Fruit fly (Drosophila melanogaster): ENCODE measurements around the gene toc.

Gene toc

DNA sequence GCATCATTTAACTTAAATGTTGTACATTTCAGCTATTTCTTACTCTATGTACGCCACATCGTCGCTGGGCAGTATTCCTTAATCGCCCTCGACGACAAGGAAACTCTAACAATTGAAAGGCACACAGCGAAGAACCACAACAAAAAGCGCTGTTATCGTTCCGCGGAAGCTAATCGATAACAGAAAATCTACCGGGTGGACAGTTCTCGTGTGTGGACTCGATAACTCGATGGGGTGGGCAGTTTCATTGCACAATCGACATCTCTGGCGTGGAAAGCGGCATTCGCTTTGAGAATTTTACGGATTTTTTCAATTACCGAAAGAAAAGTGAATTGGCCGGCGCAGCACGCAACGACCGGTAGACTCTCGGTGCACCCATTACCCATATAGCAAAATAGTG lies 121.6 kb downstream of the toc start, which contains the start of the genes alpha4GT1 and Prp40 (continued):
- peak; percentile 89 for TF ChIP-seq bbx (GFP tag; IDR thresholded peaks at IDR 0.05; ENCODE audit: partially characterized antibody)
- peak; percentile 79 for TF ChIP-seq Dll (GFP tag; IDR thresholded peaks at IDR 0.05; ENCODE audit: partially characterized antibody)
- TF ChIP-seq CG12659 (GFP tag; optimal IDR thresholded peaks at IDR 0.05), result peak; percentile 54
- TF ChIP-seq CG34422 (GFP tag; IDR thresholded peaks at IDR 0.05), result peak; percentile 31; the same call in 1 of the 3 replicates
- TF ChIP-seq CG7963 (GFP tag; IDR thresholded peaks at IDR 0.05; ENCODE audit: partially characterized antibody), result peak; percentile 90
- peak; percentile 85 for TF ChIP-seq Opbp (GFP tag; IDR thresholded peaks at IDR 0.05; ENCODE audit: partially characterized antibody)
- peak; percentile 70 for TF ChIP-seq CG6254 (GFP tag; optimal IDR thresholded peaks at IDR 0.05)
- TF ChIP-seq CG4360 (GFP tag; IDR thresholded peaks at IDR 0.05), result peak; percentile 77; the same call in 1 of the 2 replicates
- peak; percentile 79; the same call in 2 of the 3 replicates for TF ChIP-seq hb (GFP tag; IDR thresholded peaks at IDR 0.05; ENCODE audit: partially characterized antibody)
- TF ChIP-seq Bgb (GFP tag; IDR thresholded peaks at IDR 0.05; ENCODE audit: partially characterized antibody), result peak; percentile 91
- TF ChIP-seq CG15514 (GFP tag; optimal IDR thresholded peaks at IDR 0.05), result peak; percentile 91
- peak; percentile 67; the same call in 2 of the 3 replicates for TF ChIP-seq knrl (GFP tag; IDR thresholded peaks at IDR 0.05; ENCODE audit: partially characterized antibody)
- peak; percentile 99 for TF ChIP-seq trem (tag; optimal IDR thresholded peaks at IDR 0.05)
- no peak for TF ChIP-seq lbe (GFP tag; optimal IDR thresholded peaks at IDR 0.05)
- TF ChIP-seq zen (tag; optimal IDR thresholded peaks at IDR 0.05), result no peak
- TF ChIP-seq unc-4 (GFP tag; IDR thresholded peaks at IDR 0.05; ENCODE audit: partially characterized antibody), result peak; percentile 65
- TF ChIP-seq row (GFP tag; IDR thresholded peaks at IDR 0.05), result peak; percentile 38; the same call in 2 of the 3 replicates
- peak; percentile 72 for TF ChIP-seq stwl (tag; optimal IDR thresholded peaks at IDR 0.05)
- no peak for TF ChIP-seq ewg (GFP tag; optimal IDR thresholded peaks at IDR 0.05)
- TF ChIP-seq Dref (GFP tag; IDR thresholded peaks at IDR 0.05), result peak; percentile 99
- peak; percentile 42 for TF ChIP-seq Ets97D (GFP tag; optimal IDR thresholded peaks at IDR 0.05)
- TF ChIP-seq D19A (tag; optimal IDR thresholded peaks at IDR 0.05), result no peak
- TF ChIP-seq amos (GFP tag; IDR thresholded peaks at IDR 0.05; ENCODE audit: partially characterized antibody), result peak; percentile 80
- TF ChIP-seq CG11560 (tag; IDR thresholded peaks at IDR 0.05), result peak; percentile 86
- peak; percentile 5 for TF ChIP-seq nmo (GFP tag; optimal IDR thresholded peaks at IDR 0.05)
- TF ChIP-seq CHES-1-like (GFP tag; optimal IDR thresholded peaks at IDR 0.05), result peak; percentile 30
- peak; percentile 78 for TF ChIP-seq Sry-δ (GFP tag; optimal IDR thresholded peaks at IDR 0.05)
- TF ChIP-seq sob (GFP tag; IDR thresholded peaks at IDR 0.05), result no peak
- no peak for TF ChIP-seq CG12942 (GFP tag; optimal IDR thresholded peaks at IDR 0.05)
- no peak for TF ChIP-seq CG4404 (GFP tag; IDR thresholded peaks at IDR 0.05)
- TF ChIP-seq Spps (tag; optimal IDR thresholded peaks at IDR 0.05), result no peak
- TF ChIP-seq Med (GFP tag), result peak; percentile 39
- peak; percentile 39 for TF ChIP-seq CG3995 (GFP tag; optimal IDR thresholded peaks at IDR 0.05)
- TF ChIP-seq MESR4 (GFP tag; optimal IDR thresholded peaks at IDR 0.05), result peak; percentile 77
- peak; percentile 4 for TF ChIP-seq CG9797 (GFP tag; optimal IDR thresholded peaks at IDR 0.05)
- peak; percentile 17 for TF ChIP-seq CG13624 (GFP tag; optimal IDR thresholded peaks at IDR 0.05)
- peak; percentile 20 for TF ChIP-seq CG15479 (GFP tag; optimal IDR thresholded peaks at IDR 0.05)
- TF ChIP-seq CG6791 (GFP tag; IDR thresholded peaks at IDR 0.05; ENCODE audit: partially characterized antibody), result peak; percentile 91
- TF ChIP-seq CG12071 (GFP tag; optimal IDR thresholded peaks at IDR 0.05), result no peak
- TF ChIP-seq gfzf (GFP tag; optimal IDR thresholded peaks at IDR 0.05), result peak; percentile 27
- peak; percentile 90 for TF ChIP-seq Sry-β (GFP tag; optimal IDR thresholded peaks at IDR 0.05)
- TF ChIP-seq YL-1 (GFP tag; optimal IDR thresholded peaks at IDR 0.05), result peak; percentile 62
- TF ChIP-seq Doc3 (GFP tag; IDR thresholded peaks at IDR 0.05; ENCODE audit: partially characterized antibody), result peak; percentile 64; the same call in 2 of the 3 replicates
- no peak for TF ChIP-seq Rfx (GFP tag; IDR thresholded peaks at IDR 0.05)
- TF ChIP-seq CG18476 (GFP tag; optimal IDR thresholded peaks at IDR 0.05), result no peak
- no peak for TF ChIP-seq CG14014 (GFP tag; IDR thresholded peaks at IDR 0.05)
- peak; percentile 45 for TF ChIP-seq Sin3A (optimal IDR thresholded peaks at IDR 0.05)
- no peak for TF ChIP-seq CG7357 (GFP tag; IDR thresholded peaks at IDR 0.05)
- peak; percentile 95 for TF ChIP-seq chinmo (GFP tag; IDR thresholded peaks at IDR 0.05; ENCODE audit: partially characterized antibody)
